Fruit fly (Drosophila melanogaster) whole organism, embryonic: ENCODE measurements around the gene CG15930.

Experiments used
- Asciz ChIP-seq: fragments of 200-800 bp; sonication (Bioruptor generic); optimal IDR thresholded peaks from 2 replicates; lab custom pipeline; 2017; ENCODE audit warnings: missing biosample characterization, mild to moderate bottlenecking, missing genetic modification characterization, missing genetic modification reagents
- B-H2 ChIP-seq: fragments of 200-800 bp; sonication (Bioruptor generic); optimal IDR thresholded peaks from 2 replicates; lab custom pipeline; 2018; ENCODE audit warnings: missing biosample characterization, mild to moderate bottlenecking, missing genetic modification characterization
- C15 ChIP-seq: fragments of 200-800 bp; sonication (Bioruptor generic); IDR thresholded peaks from 3 replicates; pipeline ENCODE4 v1.3.6; 2022; ENCODE audit warnings: missing biosample characterization, missing genetic modification characterization
- CG11398 ChIP-seq: fragments of 200-800 bp; sonication (Bioruptor generic); optimal IDR thresholded peaks from 2 replicates; lab custom pipeline; 2016; ENCODE audit warnings: missing biosample characterization, missing genetic modification characterization
- CG11456 ChIP-seq: fragments of 200-800 bp; sonication (Bioruptor generic); IDR thresholded peaks from 3 replicates; pipeline ENCODE4 v1.3.6; 2022; ENCODE audit warnings: missing biosample characterization, missing genetic modification characterization
- CG11504 ChIP-seq: fragments of 200-800 bp; sonication (Bioruptor generic); optimal IDR thresholded peaks from 3 replicates; lab custom pipeline; 2019; ENCODE audit warnings: missing biosample characterization, mild to moderate bottlenecking, missing genetic modification characterization, moderate library complexity
- CG11695 ChIP-seq: fragments of 200-800 bp; sonication (Bioruptor generic); IDR thresholded peaks from 3 replicates; pipeline ENCODE4 v1.3.6; 2022; ENCODE audit warnings: missing biosample characterization, missing genetic modification characterization
- CG12071 ChIP-seq: fragments of 200-800 bp; sonication (Bioruptor generic); optimal IDR thresholded peaks from 3 replicates; lab custom pipeline; 2018; ENCODE audit warnings: missing biosample characterization, mild to moderate bottlenecking, missing genetic modification characterization
- CG13287 ChIP-seq: fragments of 200-800 bp; sonication (Bioruptor generic); IDR thresholded peaks from 2 replicates; pipeline ENCODE4 v1.3.6; 2022; ENCODE audit warnings: missing biosample characterization, missing genetic modification characterization; ENCODE audit not compliant: partially characterized antibody
- CG14441 ChIP-seq: fragments of 200-800 bp; sonication (Bioruptor generic); IDR thresholded peaks from 2 replicates; pipeline ENCODE4 v1.3.6; 2022; ENCODE audit warnings: missing biosample characterization, missing genetic modification characterization
- CG17186 ChIP-seq: fragments of 200-800 bp; sonication (Bioruptor generic); optimal IDR thresholded peaks from 3 replicates; lab custom pipeline; 2017; ENCODE audit warnings: missing biosample characterization, missing genetic modification reagents, missing genetic modification characterization
- CG18619 ChIP-seq: fragments of 200-800 bp; sonication (Bioruptor generic); optimal IDR thresholded peaks from 3 replicates; lab custom pipeline; 2017; ENCODE audit warnings: missing biosample characterization, mild to moderate bottlenecking, missing genetic modification characterization
- CG2116 ChIP-seq: fragments of 200-800 bp; sonication (Bioruptor generic); optimal IDR thresholded peaks from 3 replicates; lab custom pipeline; 2018; ENCODE audit warnings: missing biosample characterization, mild to moderate bottlenecking, missing genetic modification characterization
- CG2889 ChIP-seq: fragments of 200-800 bp; sonication (Bioruptor generic); IDR thresholded peaks from 3 replicates; pipeline ENCODE4 v1.3.6; 2022; ENCODE audit warnings: missing biosample characterization, missing genetic modification characterization
- CG30020 ChIP-seq: fragments of 200-800 bp; optimal IDR thresholded peaks from 2 replicates; lab custom pipeline; 2019; ENCODE audit warnings: missing biosample characterization, mild to moderate bottlenecking, missing genetic modification characterization, moderate library complexity
- CG31388 ChIP-seq: fragments of 200-800 bp; sonication (Bioruptor generic); optimal IDR thresholded peaks from 2 replicates; lab custom pipeline; 2016; ENCODE audit warnings: missing biosample characterization, missing genetic modification characterization
- CG31441 ChIP-seq: fragments of 200-800 bp; sonication (Bioruptor generic); IDR thresholded peaks from 2 replicates; pipeline ENCODE4 v1.3.6; 2022; ENCODE audit warnings: missing biosample characterization, missing genetic modification characterization
- CG43689 ChIP-seq: fragments of 200-800 bp; sonication (Bioruptor generic); IDR thresholded peaks from 2 replicates; pipeline ENCODE4 v1.3.6; 2022; ENCODE audit warnings: missing biosample characterization, missing genetic modification characterization
- CG4617 ChIP-seq: fragments of 200-800 bp; sonication (Bioruptor generic); optimal IDR thresholded peaks from 3 replicates; lab custom pipeline; 2016; ENCODE audit warnings: missing biosample characterization, missing genetic modification characterization, borderline replicate concordance
- CG6254 ChIP-seq: fragments of 200-800 bp; sonication (Bioruptor generic); optimal IDR thresholded peaks from 3 replicates; lab custom pipeline; 2017; ENCODE audit warnings: mild to moderate bottlenecking, missing biosample characterization, missing genetic modification reagents, missing genetic modification characterization
- CG6689 ChIP-seq: fragments of 200-800 bp; sonication (Bioruptor generic); IDR thresholded peaks from 2 replicates; pipeline ENCODE4 v1.3.6; 2022; ENCODE audit warnings: missing biosample characterization, missing genetic modification characterization
- CG7987 ChIP-seq: fragments of 200-800 bp; sonication (Bioruptor generic); optimal IDR thresholded peaks from 2 replicates; lab custom pipeline; 2018; ENCODE audit warnings: missing biosample characterization, mild to moderate bottlenecking, missing genetic modification characterization, moderate library complexity
- CG8944 ChIP-seq: fragments of 200-800 bp; sonication (Bioruptor generic); optimal IDR thresholded peaks from 3 replicates; lab custom pipeline; 2016; ENCODE audit warnings: missing biosample characterization, missing genetic modification characterization
- CTCF ChIP-seq: fragments of 200-800 bp; sonication (Bioruptor generic); optimal IDR thresholded peaks from 2 replicates; lab custom pipeline; 2017; ENCODE audit warnings: missing biosample characterization, mild to moderate bottlenecking, missing genetic modification characterization, moderate library complexity
- CkIIα-i1 ChIP-seq: fragments of 200-800 bp; sonication (Bioruptor generic); IDR thresholded peaks from 2 replicates; pipeline ENCODE4 v1.3.6; 2022; ENCODE audit warnings: missing biosample characterization, missing genetic modification characterization
- Dp ChIP-seq: fragments of 200-800 bp; sonication (Bioruptor generic); optimal IDR thresholded peaks from 2 replicates; lab custom pipeline; 2018; ENCODE audit warnings: missing biosample characterization, mild to moderate bottlenecking, missing genetic modification characterization, moderate library complexity
- Elba2 ChIP-seq: fragments of 200-800 bp; sonication (Bioruptor generic); optimal IDR thresholded peaks from 3 replicates; lab custom pipeline; 2016; ENCODE audit warnings: missing biosample characterization, missing genetic modification characterization
- Gsc ChIP-seq: fragments of 200-800 bp; sonication (Bioruptor generic); IDR thresholded peaks from 2 replicates; pipeline ENCODE4 v1.3.6; 2022; ENCODE audit warnings: missing biosample characterization, missing genetic modification characterization
- HLH4C ChIP-seq: fragments of 200-800 bp; sonication (Bioruptor generic); IDR thresholded peaks from 3 replicates; pipeline ENCODE4 v1.3.6; 2022; ENCODE audit warnings: missing biosample characterization, missing genetic modification characterization; ENCODE audit not compliant: partially characterized antibody
- HmgZ ChIP-seq: fragments of 200-800 bp; sonication (Bioruptor generic); optimal IDR thresholded peaks from 2 replicates; lab custom pipeline; 2018; ENCODE audit warnings: missing biosample characterization, mild to moderate bottlenecking, missing genetic modification characterization
- Lpt ChIP-seq: fragments of >200 bp; optimal IDR thresholded peaks from 2 replicates; lab custom pipeline; 2018; ENCODE audit warnings: missing biosample characterization, missing genetic modification characterization
- Opbp ChIP-seq: fragments of 200-800 bp; sonication (Bioruptor generic); IDR thresholded peaks from 3 replicates; pipeline ENCODE4 v1.3.6; 2022; ENCODE audit warnings: missing biosample characterization, missing genetic modification characterization; ENCODE audit not compliant: partially characterized antibody
- Poxn ChIP-seq: fragments of 200-800 bp; sonication (Bioruptor generic); IDR thresholded peaks from 2 replicates; pipeline ENCODE4 v1.3.6; 2022; ENCODE audit warnings: missing biosample characterization, missing genetic modification characterization
- Rfx ChIP-seq: fragments of 200-800 bp; sonication (Bioruptor generic); IDR thresholded peaks from 2 replicates; pipeline ENCODE4 v1.3.6; 2022; ENCODE audit warnings: missing biosample characterization, missing genetic modification characterization
- amos ChIP-seq: fragments of 200-800 bp; sonication (Bioruptor generic); IDR thresholded peaks from 2 replicates; pipeline ENCODE4 v1.3.6; 2022; ENCODE audit warnings: missing biosample characterization, missing genetic modification characterization; ENCODE audit not compliant: partially characterized antibody
- ato ChIP-seq: fragments of 200-800 bp; sonication (Bioruptor generic); IDR thresholded peaks from 2 replicates; pipeline ENCODE4 v1.3.6; 2022; ENCODE audit warnings: missing biosample characterization, missing genetic modification characterization; ENCODE audit not compliant: partially characterized antibody
- bbx ChIP-seq: fragments of 200-800 bp; sonication (Bioruptor generic); IDR thresholded peaks from 2 replicates; pipeline ENCODE4 v1.3.6; 2022; ENCODE audit warnings: missing biosample characterization, missing genetic modification characterization; ENCODE audit not compliant: partially characterized antibody
- cad ChIP-seq: fragments of >200 bp; optimal IDR thresholded peaks from 2 replicates; lab custom pipeline; 2017; ENCODE audit warnings: missing biosample characterization, missing genetic modification characterization
- caup ChIP-seq: fragments of 200-800 bp; sonication (Bioruptor generic); optimal IDR thresholded peaks from 3 replicates; lab custom pipeline; 2017; ENCODE audit warnings: missing biosample characterization, mild to moderate bottlenecking, missing genetic modification characterization, moderate library complexity; ENCODE audit not compliant: severe bottlenecking
- dati ChIP-seq: fragments of 200-800 bp; sonication (Bioruptor generic); IDR thresholded peaks from 2 replicates; pipeline ENCODE4 v1.3.6; 2022; ENCODE audit warnings: missing biosample characterization, missing genetic modification characterization
- dmrt11E ChIP-seq: fragments of 200-800 bp; sonication (Bioruptor generic); optimal IDR thresholded peaks from 3 replicates; lab custom pipeline; 2018; ENCODE audit warnings: missing biosample characterization, mild to moderate bottlenecking, missing genetic modification characterization, moderate library complexity
- dpn ChIP-seq, 2 experiments: fragments of 200-800 bp; sonication (Bioruptor generic); optimal IDR thresholded peaks; 3 replicates each; lab custom pipeline; 2016; ENCODE audit warnings: missing biosample characterization in 2 of 2, missing genetic modification characterization in 2 of 2
- esg ChIP-seq: fragments of 200-800 bp; sonication (Bioruptor generic); conservative IDR thresholded peaks from 2 replicates; pipeline ENCODE4 v1.3.6; 2022; ENCODE audit warnings: missing biosample characterization, missing genetic modification characterization
- gcm2 ChIP-seq: fragments of 200-800 bp; sonication (Bioruptor generic); optimal IDR thresholded peaks from 2 replicates; lab custom pipeline; 2016; ENCODE audit warnings: missing biosample characterization, missing genetic modification characterization
- gsb ChIP-seq: fragments of 200-800 bp; sonication (Bioruptor generic); IDR thresholded peaks from 2 replicates; pipeline ENCODE4 v1.3.6; 2022; ENCODE audit warnings: missing biosample characterization, missing genetic modification characterization
- kay ChIP-seq: fragments of 200-800 bp; sonication (Bioruptor generic); optimal IDR thresholded peaks from 2 replicates; lab custom pipeline; 2016; ENCODE audit warnings: missing biosample characterization, missing genetic modification characterization
- nau ChIP-seq: fragments of 200-800 bp; sonication (Bioruptor generic); optimal IDR thresholded peaks from 3 replicates; lab custom pipeline; 2017; ENCODE audit warnings: missing biosample characterization, mild to moderate bottlenecking, missing genetic modification characterization, missing genetic modification reagents
- p53 ChIP-seq: fragments of 200-800 bp; sonication (Bioruptor generic); optimal IDR thresholded peaks from 2 replicates; lab custom pipeline; 2016; ENCODE audit warnings: missing biosample characterization, missing genetic modification characterization
- pnt ChIP-seq: fragments of 200-800 bp; sonication (Bioruptor generic); optimal IDR thresholded peaks from 3 replicates; lab custom pipeline; 2016; ENCODE audit warnings: missing biosample characterization, missing genetic modification characterization
- trh ChIP-seq: fragments of 200-800 bp; sonication (Bioruptor generic); optimal IDR thresholded peaks from 2 replicates; lab custom pipeline; 2016; ENCODE audit warnings: missing biosample characterization, missing genetic modification characterization
- vvl ChIP-seq: fragments of 200-800 bp; sonication (Bioruptor generic); IDR thresholded peaks from 2 replicates; pipeline ENCODE4 v1.3.6; 2022; ENCODE audit warnings: missing biosample characterization, missing genetic modification characterization
- wor ChIP-seq: fragments of 200-800 bp; sonication (Bioruptor generic); IDR thresholded peaks from 2 replicates; pipeline ENCODE4 v1.3.6; 2022; ENCODE audit warnings: missing biosample characterization, missing genetic modification characterization

Gene CG15930

DNA sequence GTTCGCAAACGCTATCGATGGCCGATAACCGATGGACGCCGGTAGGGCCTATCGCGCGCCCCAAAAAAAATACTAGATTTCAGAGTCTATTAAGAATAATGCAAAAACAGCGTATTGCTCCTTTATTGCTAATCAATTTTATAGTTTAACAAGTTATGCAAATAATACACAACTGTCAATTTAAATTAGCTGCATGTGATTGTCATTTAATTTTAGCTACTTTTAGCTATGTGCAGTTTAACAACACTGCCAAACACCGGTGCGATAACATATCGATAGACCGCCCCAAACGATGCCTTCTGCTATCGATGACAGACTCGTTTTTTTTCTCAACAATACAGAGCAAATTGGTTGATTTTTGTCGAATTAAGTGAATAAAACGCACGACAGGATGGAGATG lies 8.1 kb downstream of the CG15930 start, which contains the start of the genes Cdk7 and snf (continued):
- no peak for TF ChIP-seq pnt (GFP tag; lab: Kevin White, UChicago)
- peak; percentile 88 for TF ChIP-seq CG13287 (GFP tag; lab: Robert Waterston, UW)
- peak; percentile 78 for TF ChIP-seq amos (GFP tag; lab: Robert Waterston, UW)
- no peak for TF ChIP-seq CG7987 (GFP tag; lab: Kevin White, UChicago)
- peak; percentile 45 for TF ChIP-seq CG8944 (GFP tag; lab: Kevin White, UChicago)
- peak; percentile 22; the same call in 1 of the 2 replicates for TF ChIP-seq vvl (GFP tag; lab: Robert Waterston, UW)
- TF ChIP-seq CG6689 (GFP tag; lab: Robert Waterston, UW) = no peak
- no peak for TF ChIP-seq gsb (GFP tag; lab: Robert Waterston, UW)
- no peak for TF ChIP-seq CG6254
- TF ChIP-seq CG2116 (GFP tag; lab: Kevin White, UChicago) = peak; percentile 88
- no peak for TF ChIP-seq CTCF (GFP tag; lab: Kevin White, UChicago)
- no peak for TF ChIP-seq B-H2
- no peak for TF ChIP-seq esg (GFP tag; lab: Robert Waterston, UW)
- no peak for TF ChIP-seq trh (GFP tag; lab: Kevin White, UChicago)
- peak; percentile 56 to 57 for TF ChIP-seq dpn (GFP tag; optimal IDR thresholded peaks at IDR 0.05; lab: Kevin White, UChicago)
- TF ChIP-seq C15 (GFP tag; lab: Robert Waterston, UW) = no peak
- no peak for TF ChIP-seq CG11695
- TF ChIP-seq bbx (GFP tag; lab: Robert Waterston, UW) = peak; percentile 67
- no peak for TF ChIP-seq CG31441 (GFP tag; lab: Robert Waterston, UW)
- 0 out of 2 replicates have a peak, but pooled peaks have one; percentile 10 for TF ChIP-seq CG14441 (GFP tag; lab: Robert Waterston, UW)
- TF ChIP-seq caup (GFP tag; lab: Kevin White, UChicago) = peak; percentile 6
- TF ChIP-seq Rfx (GFP tag; lab: Robert Waterston, UW) = no peak; the same call in 1 of the 2 replicates
- no peak for TF ChIP-seq CG11504 (tag; lab: Kevin White, UChicago)
- TF ChIP-seq CkIIα-i1 = no peak
- TF ChIP-seq ato (GFP tag; lab: Robert Waterston, UW) = peak; percentile 57; the same call in 1 of the 2 replicates
- TF ChIP-seq CG11456 (GFP tag; lab: Robert Waterston, UW) = no peak
- TF ChIP-seq nau = no peak
- peak; percentile 68 for TF ChIP-seq Dp (GFP tag; lab: Kevin White, UChicago)
- no peak for TF ChIP-seq Gsc
- TF ChIP-seq CG4617 (GFP tag; lab: Kevin White, UChicago) = peak; percentile 45
- TF ChIP-seq CG11398 (GFP tag; lab: Kevin White, UChicago) = no peak
- TF ChIP-seq CG30020 = peak; percentile 57
- no peak for TF ChIP-seq gcm2 (GFP tag; lab: Kevin White, UChicago)
- TF ChIP-seq HLH4C (GFP tag; lab: Robert Waterston, UW) = peak; percentile 92
- TF ChIP-seq wor (GFP tag; lab: Robert Waterston, UW) = no peak
- no peak for TF ChIP-seq Poxn
- no peak for TF ChIP-seq dati (GFP tag; lab: Robert Waterston, UW)
- no peak for TF ChIP-seq cad (GFP tag; lab: Kevin White, UChicago)
- TF ChIP-seq CG2889 = no peak
- peak; percentile 4 for TF ChIP-seq p53 (GFP tag; lab: Kevin White, UChicago)
- TF ChIP-seq Lpt (GFP tag; lab: Kevin White, UChicago) = no peak
- no peak for TF ChIP-seq Asciz (GFP tag; lab: Kevin White, UChicago)
- no peak for TF ChIP-seq CG12071 (GFP tag; lab: Kevin White, UChicago)
- peak; percentile 49 for TF ChIP-seq HmgZ (tag; lab: Kevin White, UChicago)
- TF ChIP-seq dmrt11E (tag; lab: Kevin White, UChicago) = peak; percentile 21
- no peak for TF ChIP-seq CG18619 (GFP tag; lab: Kevin White, UChicago)
- TF ChIP-seq kay (GFP tag; lab: Kevin White, UChicago) = peak; percentile 1
- no peak for TF ChIP-seq Elba2 (GFP tag; lab: Kevin White, UChicago)
- no peak for TF ChIP-seq CG31388
- TF ChIP-seq Opbp (GFP tag; lab: Robert Waterston, UW) = peak; percentile 73; the same call in 2 of the 3 replicates
- no peak for TF ChIP-seq CG43689 (GFP tag; lab: Robert Waterston, UW)
- peak; percentile 96 for TF ChIP-seq CG17186 (GFP tag; lab: Kevin White, UChicago)
